Worm (Caenorhabditis elegans): ENCODE data around the gene T24C4.2.

The T24C4.2 gene

DNA sequence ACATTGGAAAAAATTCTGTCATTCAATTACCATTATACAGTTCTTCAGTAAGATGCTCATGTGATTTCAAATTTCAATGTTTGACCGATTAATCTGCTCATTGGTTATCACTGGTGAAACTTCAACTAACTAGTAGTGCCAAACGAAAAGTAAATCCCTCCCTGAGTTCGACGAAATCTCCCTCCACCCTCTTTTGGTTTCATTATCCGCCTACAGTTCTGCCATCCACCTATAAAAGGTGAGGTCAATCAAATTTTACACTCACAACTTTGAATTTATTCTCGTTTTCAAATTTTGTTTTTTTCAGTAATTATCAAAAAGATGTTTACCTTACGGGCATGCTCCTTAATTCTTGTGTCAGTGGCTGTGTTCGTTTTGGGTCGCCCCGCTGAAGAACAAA is 27.1 kb downstream of the T24C4.2 start, which contains the start of gene far-8:
Gene far-8 (plus strand): TSS at position 301 of the 400 bp plus-strand sequence.
- TF ChIP-seq lin-11 (tag; optimal IDR thresholded peaks at IDR 0.05), result no peak
- TF ChIP-seq mbf-1 (tag; optimal IDR thresholded peaks at IDR 0.05), result no peak
- no peak for TF ChIP-seq ztf-11 (tag; optimal IDR thresholded peaks at IDR 0.05)
- no peak for TF ChIP-seq nhr-12 (tag; optimal IDR thresholded peaks at IDR 0.05)
- TF ChIP-seq mab-5 (tag; optimal IDR thresholded peaks at IDR 0.05), result no peak
- TF ChIP-seq egl-27 (tag; optimal IDR thresholded peaks at IDR 0.05), result no peak
- no peak for TF ChIP-seq nhr-11 (tag; optimal IDR thresholded peaks at IDR 0.05)
- TF ChIP-seq ztf-1 (GFP tag; conservative IDR thresholded peaks at IDR 0.05), result no peak
- TF ChIP-seq Y55F3AM.14 (GFP tag; optimal IDR thresholded peaks at IDR 0.05), result no peak
- TF ChIP-seq dmd-4 (tag; optimal IDR thresholded peaks at IDR 0.05), result no peak
- TF ChIP-seq crh-2 (tag; optimal IDR thresholded peaks at IDR 0.05), result no peak
- no peak for TF ChIP-seq blmp-1 (tag; optimal IDR thresholded peaks at IDR 0.05; ENCODE audit: insufficient read depth)
- TF ChIP-seq F13H6.1 (tag; optimal IDR thresholded peaks at IDR 0.05), result no peak
- no peak for TF ChIP-seq C34F6.9 (tag; optimal IDR thresholded peaks at IDR 0.05)
- TF ChIP-seq unc-39 (tag; optimal IDR thresholded peaks at IDR 0.05), result no peak
- TF ChIP-seq zag-1 (tag; optimal IDR thresholded peaks at IDR 0.05), result no peak
- TF ChIP-seq nhr-23 (tag; optimal IDR thresholded peaks at IDR 0.05), result no peak
- no peak for TF ChIP-seq nhr-25 (tag; optimal IDR thresholded peaks at IDR 0.05)
- TF ChIP-seq elt-1 (tag; optimal IDR thresholded peaks at IDR 0.05), result no peak

ce11 chrIII:841177-841576 is 28.6 kb downstream of the T24C4.2 start, which contains the start of gene K02F3.9:
TSS of gene K02F3.9 (minus strand) at chrIII:841366.
- TF ChIP-seq nhr-12 (tag; optimal IDR thresholded peaks at IDR 0.05) (no peak), nhr-6 (tag; optimal IDR thresholded peaks at IDR 0.05) (no peak), elt-3 (tag; optimal IDR thresholded peaks at IDR 0.05) (no peak), ceh-82 (tag; optimal IDR thresholded peaks at IDR 0.05) (no peak)

DNA sequence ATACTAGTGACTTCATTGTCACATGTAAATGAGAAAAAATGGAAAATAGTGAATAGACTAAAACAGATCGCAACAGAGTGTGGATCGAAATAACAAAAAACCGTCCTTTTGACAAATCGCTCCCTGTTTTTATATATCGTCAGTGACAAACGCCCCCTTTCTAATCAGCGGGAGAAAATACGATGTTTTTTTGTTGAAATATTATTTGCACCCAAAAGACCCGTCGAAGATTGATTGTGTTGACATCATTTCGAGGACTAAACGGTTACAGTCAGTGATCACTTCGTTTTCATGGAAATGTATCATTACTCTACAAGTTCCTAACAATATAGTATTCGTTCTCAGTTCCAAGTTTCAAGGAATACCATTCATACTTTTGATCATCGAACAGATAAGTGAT is 30.3 kb downstream of the T24C4.2 start, which contains the start of gene dos-3:
Gene dos-3 (minus strand): TSS at position 101 of the 400 bp plus-strand sequence.
- no peak for TF ChIP-seq lsy-2 (tag; optimal IDR thresholded peaks at IDR 0.05)
- TF ChIP-seq nhr-129 (tag; optimal IDR thresholded peaks at IDR 0.05), result no peak
- no peak for TF ChIP-seq snpc-4 (tag; optimal IDR thresholded peaks at IDR 0.05)
- no peak for TF ChIP-seq mbf-1 (tag; optimal IDR thresholded peaks at IDR 0.05)
- TF ChIP-seq sem-4 (tag; optimal IDR thresholded peaks at IDR 0.05), result no peak
- no peak for TF ChIP-seq sma-3 (GFP tag; optimal IDR thresholded peaks at IDR 0.05)
- no peak for TF ChIP-seq zag-1 (tag; optimal IDR thresholded peaks at IDR 0.05)
- no peak for TF ChIP-seq F13H6.1 (tag; optimal IDR thresholded peaks at IDR 0.05)
- TF ChIP-seq lin-13 (GFP tag; optimal IDR thresholded peaks at IDR 0.05), result no peak
- no peak for TF ChIP-seq nhr-10 (tag; optimal IDR thresholded peaks at IDR 0.05)
- TF ChIP-seq nhr-21 (tag; optimal IDR thresholded peaks at IDR 0.05), result no peak
- no peak for TF ChIP-seq nhr-237 (tag; optimal IDR thresholded peaks at IDR 0.05)
- no peak for TF ChIP-seq egl-27 (tag; optimal IDR thresholded peaks at IDR 0.05)
- TF ChIP-seq peb-1 (tag; optimal IDR thresholded peaks at IDR 0.05), result no peak
- TF ChIP-seq ztf-4 (tag; optimal IDR thresholded peaks at IDR 0.05), result no peak
- TF ChIP-seq skn-1 (tag; optimal IDR thresholded peaks at IDR 0.05), result no peak
- TF ChIP-seq lin-11 (tag; optimal IDR thresholded peaks at IDR 0.05), result no peak

DNA sequence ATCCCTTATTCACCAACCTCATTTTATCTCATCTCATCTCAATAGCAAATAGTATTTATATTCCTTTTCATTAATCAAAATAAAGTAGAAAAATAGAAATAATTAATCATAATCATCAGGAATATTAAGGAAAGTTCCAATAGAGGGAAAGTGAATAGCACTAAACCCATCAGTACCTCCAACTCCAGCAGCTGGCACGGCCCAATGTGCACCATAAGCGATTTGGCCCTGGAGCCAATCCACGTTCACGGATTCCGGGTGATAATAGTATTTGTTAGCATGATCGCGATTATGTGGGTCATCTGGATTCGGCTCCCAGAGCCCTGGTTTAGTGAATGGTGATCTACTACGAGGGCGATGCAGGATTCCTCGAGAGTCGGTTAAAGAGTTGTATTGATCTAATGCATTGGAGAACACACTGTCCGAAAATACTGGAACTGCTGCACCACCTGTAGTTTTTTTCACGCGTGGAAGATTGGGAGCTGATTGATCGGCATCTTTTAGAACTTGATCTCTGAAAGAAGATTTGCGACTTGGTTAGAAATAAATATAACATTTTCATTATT is 34.0 kb downstream of the T24C4.2 start:
- TF ChIP-seq lsy-2 (tag; optimal IDR thresholded peaks at IDR 0.05) (peak; percentile 55 to 60), ztf-1 (GFP tag; conservative IDR thresholded peaks at IDR 0.05) (no peak), nhr-12 (tag; optimal IDR thresholded peaks at IDR 0.05) (no peak), sma-3 (GFP tag; optimal IDR thresholded peaks at IDR 0.05) (peak; percentile 78), nhr-6 (tag; optimal IDR thresholded peaks at IDR 0.05) (peak; percentile 66), nhr-129 (tag; optimal IDR thresholded peaks at IDR 0.05) (peak; percentile 61), nhr-25 (tag; optimal IDR thresholded peaks at IDR 0.05) (peak; percentile 76), skn-1 (tag; optimal IDR thresholded peaks at IDR 0.05) (peak; percentile 38), nhr-21 (tag; optimal IDR thresholded peaks at IDR 0.05) (peak; percentile 79), ztf-4 (tag; optimal IDR thresholded peaks at IDR 0.05) (peak; percentile 87), C34F6.9 (tag; optimal IDR thresholded peaks at IDR 0.05) (no peak), elt-3 (tag; optimal IDR thresholded peaks at IDR 0.05) (no peak), lin-13 (GFP tag; optimal IDR thresholded peaks at IDR 0.05) (peak; percentile 63), ama-1 (optimal IDR thresholded peaks at IDR 0.05) (peak; percentile 94), Y55F3AM.14 (GFP tag; optimal IDR thresholded peaks at IDR 0.05) (peak; percentile 97), zag-1 (tag; optimal IDR thresholded peaks at IDR 0.05) (peak; percentile 3), mab-5 (tag; optimal IDR thresholded peaks at IDR 0.05) (peak; percentile 59), snpc-4 (tag; optimal IDR thresholded peaks at IDR 0.05) (no peak), blmp-1 (tag; optimal IDR thresholded peaks at IDR 0.05; ENCODE audit: insufficient read depth) (peak; percentile 10), ceh-82 (tag; optimal IDR thresholded peaks at IDR 0.05) (peak; percentile 20), mbf-1 (tag; optimal IDR thresholded peaks at IDR 0.05) (peak; percentile 32), F13H6.1 (tag; optimal IDR thresholded peaks at IDR 0.05) (peak; percentile 54), egl-27 (tag; optimal IDR thresholded peaks at IDR 0.05) (peak; percentile 49), unc-55 (GFP tag; optimal IDR thresholded peaks at IDR 0.05) (peak; percentile 43), crh-2 (tag; optimal IDR thresholded peaks at IDR 0.05) (peak; percentile 55), unc-39 (tag; optimal IDR thresholded peaks at IDR 0.05) (peak; percentile 74), sma-9 (GFP tag; optimal IDR thresholded peaks at IDR 0.05) (peak; percentile 61), sma-9 (tag; optimal IDR thresholded peaks at IDR 0.05) (no peak), gmeb-1 (tag; optimal IDR thresholded peaks at IDR 0.05) (peak; percentile 33), fos-1 (tag; optimal IDR thresholded peaks at IDR 0.05) (peak; percentile 28), ztf-11 (tag; optimal IDR thresholded peaks at IDR 0.05) (no peak), mdl-1 (tag; optimal IDR thresholded peaks at IDR 0.05) (peak; percentile 33 to 57)

All from whole organism, L2 larva.